Fruit fly (Drosophila melanogaster) whole organism, embryonic: ENCODE results near the gene Ythdc1.

Experiments
- ATbp ChIP-seq: fragments of 200-800 bp; sonication (Bioruptor generic); optimal IDR thresholded peaks from 2 replicates; lab custom pipeline; 2017; ENCODE audit warnings: missing biosample characterization, mild to moderate bottlenecking, missing genetic modification characterization, missing genetic modification reagents
- Aef1 ChIP-seq: fragments of 200-800 bp; sonication (Bioruptor generic); IDR thresholded peaks from 3 replicates; pipeline ENCODE4 v1.3.6; 2022; ENCODE audit warnings: missing biosample characterization, missing genetic modification characterization
- Awh ChIP-seq: fragments of 200-800 bp; sonication (Bioruptor generic); IDR thresholded peaks from 2 replicates; pipeline ENCODE4, ENCODE4 v1.3.6; 2022; ENCODE audit warnings: missing biosample characterization, missing genetic modification characterization
- Bgb ChIP-seq: fragments of 200-800 bp; sonication (Bioruptor generic); IDR thresholded peaks from 2 replicates; pipeline ENCODE4 v1.3.6; 2022; ENCODE audit warnings: missing biosample characterization, missing genetic modification characterization; ENCODE audit not compliant: partially characterized antibody
- CG10565 ChIP-seq: fragments of 200-800 bp; sonication (Bioruptor generic); optimal IDR thresholded peaks from 3 replicates; lab custom pipeline; 2016; ENCODE audit warnings: missing biosample characterization, mild to moderate bottlenecking, missing genetic modification characterization
- CG11247 ChIP-seq: fragments of 200-800 bp; sonication (Bioruptor generic); IDR thresholded peaks from 2 replicates; pipeline ENCODE4 v1.3.6; 2022; ENCODE audit warnings: missing biosample characterization, missing genetic modification characterization
- CG12391 ChIP-seq: fragments of 200-800 bp; sonication (Bioruptor generic); optimal IDR thresholded peaks from 3 replicates; lab custom pipeline; 2018; ENCODE audit warnings: missing biosample characterization, mild to moderate bottlenecking, missing genetic modification characterization, moderate library complexity
- CG13296 ChIP-seq: fragments of 200-800 bp; sonication (Bioruptor generic); optimal IDR thresholded peaks from 3 replicates; lab custom pipeline; 2018; ENCODE audit warnings: missing biosample characterization, mild to moderate bottlenecking, missing genetic modification characterization
- CG15073 ChIP-seq: fragments of 200-800 bp; sonication (Bioruptor generic); optimal IDR thresholded peaks from 2 replicates; lab custom pipeline; 2016; ENCODE audit warnings: missing biosample characterization, missing genetic modification characterization
- CG15479 ChIP-seq: fragments of 200-800 bp; sonication (Bioruptor generic); optimal IDR thresholded peaks from 3 replicates; lab custom pipeline; 2019; ENCODE audit warnings: missing biosample characterization, mild to moderate bottlenecking, missing genetic modification characterization, moderate library complexity
- CG15696 ChIP-seq: fragments of 200-800 bp; sonication (Bioruptor generic); optimal IDR thresholded peaks from 2 replicates; lab custom pipeline; 2019; ENCODE audit warnings: missing biosample characterization, mild to moderate bottlenecking, missing genetic modification characterization, moderate library complexity
- CG1602 ChIP-seq: fragments of 200-800 bp; sonication (Bioruptor generic); optimal IDR thresholded peaks from 3 replicates; lab custom pipeline; 2016; ENCODE audit warnings: missing biosample characterization, missing genetic modification characterization
- CG17912 ChIP-seq: fragments of 200-800 bp; sonication (Bioruptor generic); optimal IDR thresholded peaks from 2 replicates; lab custom pipeline; 2018; ENCODE audit warnings: missing biosample characterization, mild to moderate bottlenecking, missing genetic modification characterization
- CG18599 ChIP-seq: fragments of 200-800 bp; sonication (Bioruptor generic); optimal IDR thresholded peaks from 3 replicates; lab custom pipeline; 2017; ENCODE audit warnings: missing biosample characterization, missing genetic modification characterization, mild to moderate bottlenecking, moderate library complexity, missing genetic modification reagents
- CG30431 ChIP-seq: fragments of 200-800 bp; sonication (Bioruptor generic); optimal IDR thresholded peaks from 2 replicates; lab custom pipeline; 2017; ENCODE audit warnings: missing biosample characterization, missing genetic modification characterization
- CG32767 ChIP-seq: fragments of 200-800 bp; sonication (Bioruptor generic); IDR thresholded peaks from 2 replicates; pipeline ENCODE4 v1.3.6; 2022; ENCODE audit warnings: missing biosample characterization, missing genetic modification characterization
- CG32772 ChIP-seq: fragments of 200-800 bp; sonication (Bioruptor generic); IDR thresholded peaks from 2 replicates; pipeline ENCODE4 v1.3.6; 2022; ENCODE audit warnings: missing biosample characterization, missing genetic modification characterization
- CG33213 ChIP-seq: fragments of 200-800 bp; sonication (Bioruptor generic); optimal IDR thresholded peaks from 3 replicates; lab custom pipeline; 2016; ENCODE audit warnings: missing biosample characterization, missing genetic modification characterization
- CG6272 ChIP-seq: fragments of 200-800 bp; sonication (Bioruptor generic); IDR thresholded peaks from 2 replicates; pipeline ENCODE4 v1.3.6; 2022; ENCODE audit warnings: missing biosample characterization, missing genetic modification characterization
- CG7745 ChIP-seq: fragments of 200-800 bp; sonication (Bioruptor generic); optimal IDR thresholded peaks from 2 replicates; lab custom pipeline; 2018; ENCODE audit warnings: missing biosample characterization, mild to moderate bottlenecking, missing genetic modification characterization, moderate library complexity
- CG8089 ChIP-seq: fragments of 200-800 bp; sonication (Bioruptor generic); optimal IDR thresholded peaks from 3 replicates; lab custom pipeline; 2016; ENCODE audit warnings: missing biosample characterization, missing genetic modification characterization
- CG8765 ChIP-seq: fragments of 200-800 bp; sonication (Bioruptor generic); IDR thresholded peaks from 2 replicates; pipeline ENCODE4 v1.3.6; 2022; ENCODE audit warnings: missing biosample characterization, missing genetic modification characterization
- CG9437 ChIP-seq: fragments of 200-800 bp; sonication (Bioruptor generic); optimal IDR thresholded peaks from 2 replicates; lab custom pipeline; 2018; ENCODE audit warnings: missing biosample characterization, mild to moderate bottlenecking, missing genetic modification characterization
- CG9932 ChIP-seq: fragments of 200-800 bp; sonication (Bioruptor generic); IDR thresholded peaks from 2 replicates; pipeline ENCODE4 v1.3.6; 2022; ENCODE audit warnings: missing biosample characterization, missing genetic modification characterization
- H15 ChIP-seq: fragments of 200-800 bp; sonication (Bioruptor generic); IDR thresholded peaks from 3 replicates; pipeline ENCODE4 v1.3.6; 2022; ENCODE audit warnings: missing biosample characterization, missing genetic modification characterization
- HHEX ChIP-seq: fragments of 200-800 bp; sonication (Bioruptor generic); optimal IDR thresholded peaks from 3 replicates; lab custom pipeline; 2017; ENCODE audit warnings: missing biosample characterization, mild to moderate bottlenecking, missing genetic modification characterization, missing genetic modification reagents
- HLH4C ChIP-seq: fragments of 200-800 bp; sonication (Bioruptor generic); IDR thresholded peaks from 3 replicates; pipeline ENCODE4 v1.3.6; 2022; ENCODE audit warnings: missing biosample characterization, missing genetic modification characterization; ENCODE audit not compliant: partially characterized antibody
- Lhr ChIP-seq: fragments of 200-800 bp; sonication (Bioruptor generic); optimal IDR thresholded peaks from 3 replicates; lab custom pipeline; 2017; ENCODE audit warnings: mild to moderate bottlenecking, missing biosample characterization, missing genetic modification reagents, missing genetic modification characterization
- Lim3 ChIP-seq: fragments of 200-800 bp; sonication (Bioruptor generic); IDR thresholded peaks from 2 replicates; pipeline ENCODE4 v1.3.6; 2022; ENCODE audit warnings: missing biosample characterization, missing genetic modification characterization
- Max ChIP-seq: fragments of 200-800 bp; sonication (Bioruptor generic); optimal IDR thresholded peaks from 2 replicates; lab custom pipeline; 2016; ENCODE audit warnings: missing biosample characterization, mild to moderate bottlenecking, missing genetic modification characterization
- Mrtf ChIP-seq: fragments of 200-800 bp; sonication (Bioruptor generic); IDR thresholded peaks from 3 replicates; pipeline ENCODE4 v1.3.6; 2022; ENCODE audit warnings: missing biosample characterization, missing genetic modification characterization
- NK7.1 ChIP-seq: fragments of 200-800 bp; sonication (Bioruptor generic); optimal IDR thresholded peaks from 3 replicates; lab custom pipeline; 2016; ENCODE audit warnings: missing biosample characterization, missing genetic modification characterization
- Nf-YB ChIP-seq: fragments of 200-800 bp; sonication (Bioruptor generic); optimal IDR thresholded peaks from 3 replicates; lab custom pipeline; 2019; ENCODE audit warnings: missing biosample characterization, mild to moderate bottlenecking, missing genetic modification characterization, moderate library complexity
- Oli ChIP-seq: fragments of 200-800 bp; sonication (Bioruptor generic); optimal IDR thresholded peaks from 2 replicates; lab custom pipeline; 2018; ENCODE audit warnings: missing biosample characterization, mild to moderate bottlenecking, missing genetic modification characterization, moderate library complexity
- Ravus ChIP-seq: fragments of 200-800 bp; sonication (Bioruptor generic); IDR thresholded peaks from 2 replicates; pipeline ENCODE4 v1.3.6; 2022; ENCODE audit warnings: missing biosample characterization, missing genetic modification characterization
- disco-r ChIP-seq: fragments of 200-800 bp; sonication (Bioruptor generic); optimal IDR thresholded peaks from 2 replicates; lab custom pipeline; 2016; ENCODE audit warnings: missing biosample characterization, missing genetic modification characterization
- dmrt99B ChIP-seq: fragments of 200-800 bp; sonication (Bioruptor generic); optimal IDR thresholded peaks from 2 replicates; lab custom pipeline; 2018; ENCODE audit warnings: missing biosample characterization, mild to moderate bottlenecking, missing genetic modification characterization, moderate library complexity
- emc ChIP-seq: fragments of 200-800 bp; sonication (Bioruptor generic); optimal IDR thresholded peaks from 2 replicates; lab custom pipeline; 2016; ENCODE audit warnings: missing biosample characterization, missing genetic modification characterization
- ems ChIP-seq: fragments of 200-800 bp; sonication (Bioruptor generic); optimal IDR thresholded peaks from 3 replicates; lab custom pipeline; 2016; ENCODE audit warnings: missing biosample characterization, missing genetic modification characterization
- exex ChIP-seq: fragments of 200-800 bp; sonication (Bioruptor generic); optimal IDR thresholded peaks from 4 replicates; lab custom pipeline; 2018; ENCODE audit warnings: missing biosample characterization, mild to moderate bottlenecking, missing genetic modification characterization, moderate library complexity
- gsb-n ChIP-seq: fragments of 200-800 bp; sonication (Bioruptor generic); optimal IDR thresholded peaks from 3 replicates; lab custom pipeline; 2018; ENCODE audit warnings: missing biosample characterization, mild to moderate bottlenecking, missing genetic modification characterization
- kay ChIP-seq: fragments of 200-800 bp; sonication (Bioruptor generic); optimal IDR thresholded peaks from 2 replicates; lab custom pipeline; 2016; ENCODE audit warnings: missing biosample characterization, missing genetic modification characterization
- klu ChIP-seq: fragments of 200-800 bp; sonication (Bioruptor generic); IDR thresholded peaks from 2 replicates; pipeline ENCODE4 v1.3.6; 2022; ENCODE audit warnings: missing biosample characterization, missing genetic modification characterization
- maf-S ChIP-seq: fragments of 200-800 bp; sonication (Bioruptor generic); optimal IDR thresholded peaks from 2 replicates; lab custom pipeline; 2016; ENCODE audit warnings: missing biosample characterization, missing genetic modification characterization
- ranshi ChIP-seq: fragments of 200-800 bp; sonication (Bioruptor generic); IDR thresholded peaks from 2 replicates; pipeline ENCODE4 v1.3.6; 2022; ENCODE audit warnings: missing biosample characterization, missing genetic modification characterization
- sim ChIP-seq: fragments of 200-800 bp; sonication (Bioruptor generic); IDR thresholded peaks from 2 replicates; pipeline ENCODE4 v1.3.6; 2022; ENCODE audit warnings: missing biosample characterization, missing genetic modification characterization
- sima ChIP-seq: fragments of 200-800 bp; sonication (Bioruptor generic); optimal IDR thresholded peaks from 2 replicates; lab custom pipeline; 2016; ENCODE audit warnings: missing biosample characterization, missing genetic modification characterization
- sqz ChIP-seq: fragments of 200-800 bp; sonication (Bioruptor generic); optimal IDR thresholded peaks from 3 replicates; lab custom pipeline; 2018; ENCODE audit warnings: missing biosample characterization, mild to moderate bottlenecking, missing genetic modification characterization
- trem ChIP-seq: fragments of 200-800 bp; optimal IDR thresholded peaks from 3 replicates; lab custom pipeline; 2019; ENCODE audit warnings: missing biosample characterization, mild to moderate bottlenecking, missing genetic modification characterization, moderate library complexity
- tx ChIP-seq: fragments of 200-800 bp; sonication (Bioruptor generic); optimal IDR thresholded peaks from 2 replicates; lab custom pipeline; 2016; ENCODE audit warnings: missing biosample characterization, missing genetic modification characterization
- wek ChIP-seq: fragments of 200-800 bp; sonication (Bioruptor generic); optimal IDR thresholded peaks from 3 replicates; lab custom pipeline; 2018; ENCODE audit warnings: missing biosample characterization, mild to moderate bottlenecking, missing genetic modification characterization, moderate library complexity
- zen2 ChIP-seq: fragments of 200-800 bp; sonication (Bioruptor generic); IDR thresholded peaks from 3 replicates; pipeline ENCODE4 v1.3.6; 2022; ENCODE audit warnings: missing biosample characterization, missing genetic modification characterization; ENCODE audit not compliant: partially characterized antibody

The Ythdc1 gene

dm6 chr3L:3391871-3392270, 17.9 kb upstream of the Ythdc1 start (continued):
- TF ChIP-seq CG15696 (tag; lab: Kevin White, UChicago) (peak; percentile 24), Mrtf (GFP tag; lab: Robert Waterston, UW) (no peak), maf-S (GFP tag; lab: Kevin White, UChicago) (no peak), CG13296 (no peak), Max (GFP tag; lab: Kevin White, UChicago) (no peak), H15 (GFP tag; lab: Robert Waterston, UW) (no peak), CG12391 (tag; lab: Kevin White, UChicago) (peak; percentile 43), dmrt99B (tag; lab: Kevin White, UChicago) (no peak), CG32772 (GFP tag; lab: Robert Waterston, UW) (no peak), CG8765 (GFP tag; lab: Robert Waterston, UW) (no peak), CG6272 (GFP tag; lab: Robert Waterston, UW) (no peak), gsb-n (tag; lab: Kevin White, UChicago) (peak; percentile 22), CG10565 (GFP tag; lab: Kevin White, UChicago) (no peak), ems (no peak), CG18599 (GFP tag; lab: Kevin White, UChicago) (no peak), NK7.1 (GFP tag; lab: Kevin White, UChicago) (no peak), CG33213 (no peak), CG9932 (GFP tag; lab: Robert Waterston, UW) (no peak), Ravus (no peak), CG7745 (tag; lab: Kevin White, UChicago) (no peak), kay (no peak), CG15073 (no peak), sima (GFP tag; lab: Kevin White, UChicago) (no peak), emc (GFP tag; lab: Kevin White, UChicago) (no peak), sqz (GFP tag; lab: Kevin White, UChicago) (no peak), ranshi (no peak), Aef1 (GFP tag; lab: Robert Waterston, UW) (no peak), Lim3 (GFP tag; lab: Robert Waterston, UW) (no peak), CG30431 (GFP tag; lab: Kevin White, UChicago) (peak; percentile 5), sim (GFP tag; lab: Robert Waterston, UW) (no peak), CG9437 (GFP tag; lab: Kevin White, UChicago) (no peak), CG32767 (no peak), wek (GFP tag; lab: Kevin White, UChicago) (no peak), Lhr (no peak), trem (no peak), CG8089 (no peak), ATbp (GFP tag; lab: Kevin White, UChicago) (no peak), HLH4C (no peak), tx (GFP tag; lab: Kevin White, UChicago) (no peak), zen2 (no peak), HHEX (no peak), klu (GFP tag; lab: Robert Waterston, UW) (no peak), CG15479 (GFP tag; lab: Kevin White, UChicago) (no peak), CG17912 (GFP tag; lab: Kevin White, UChicago) (no peak), CG1602 (GFP tag; lab: Kevin White, UChicago) (no peak), Oli (peak; percentile 2), exex (tag; lab: Kevin White, UChicago) (no peak), disco-r (no peak), Bgb (no peak), Nf-YB (no peak), Awh (no peak), CG11247 (GFP tag; lab: Robert Waterston, UW) (no peak)
